Worm (Caenorhabditis elegans) whole organism, young adult: ENCODE data around the gene Y102A5C.4.
"Not testable (repeated sequence)": the region's sequence is repeated elsewhere in the genome, so short reads cannot be mapped to it uniquely, and the experiment has no call there.

ENCODE experiments used
- ZK185.1 ChIP-seq: sonication (generic microtip); optimal IDR thresholded peaks from 2 replicates; lab custom pipeline; 2016; ENCODE audit warnings: mild to moderate bottlenecking, missing genetic modification characterization, missing compliant biosample characterization; ENCODE audit not compliant: poor library complexity, severe bottlenecking
- ama-1 ChIP-seq, 3 experiments: fragments of 150-350 bp in 1 of 3; sonication (generic microtip) in 2 of 3; optimal IDR thresholded peaks; 2 replicates each; lab custom pipeline; 2014 to 2018; ENCODE audit warnings: missing biosample characterization in 2 of 3, missing genetic modification characterization in 2 of 3, missing genetic modification reagents in 2 of 3
- ccch-3 ChIP-seq: fragments of 200-800 bp; sonication (Bioruptor generic); optimal IDR thresholded peaks from 2 replicates; lab custom pipeline; 2018; ENCODE audit warnings: mild to moderate bottlenecking, missing genetic modification characterization, missing compliant biosample characterization
- dpl-1 ChIP-seq: fragments of 150-350 bp; optimal IDR thresholded peaks from 2 replicates; lab custom pipeline; 2014; ENCODE audit warnings: missing biosample characterization, missing genetic modification reagents, missing genetic modification characterization
- gei-17 ChIP-seq: fragments of 200-800 bp; sonication (Bioruptor generic); optimal IDR thresholded peaks from 2 replicates; lab custom pipeline; 2018; ENCODE audit warnings: mild to moderate bottlenecking, missing genetic modification characterization, missing compliant biosample characterization
- hmg-1.2 ChIP-seq: fragments of 200-800 bp; sonication (Bioruptor generic); IDR thresholded peaks from 2 replicates; pipeline ENCODE4 v1.3.6; 2022; ENCODE audit warnings: missing genetic modification reagents, missing genetic modification characterization, missing compliant biosample characterization
- mxl-1 ChIP-seq: sonication (generic microtip); optimal IDR thresholded peaks from 2 replicates; lab custom pipeline; 2016; ENCODE audit warnings: missing genetic modification characterization, missing compliant biosample characterization
- nhr-120 ChIP-seq: fragments of 200-800 bp; sonication (Bioruptor generic); IDR thresholded peaks from 2 replicates; pipeline ENCODE4 v1.3.6; 2022; ENCODE audit warnings: missing genetic modification characterization, missing compliant biosample characterization
- pha-4 ChIP-seq: fragments of 150-350 bp; sonication (generic microtip); optimal IDR thresholded peaks from 2 replicates; lab custom pipeline; 2014; ENCODE audit warnings: missing biosample characterization, missing genetic modification reagents, missing genetic modification characterization
- snpc-4 ChIP-seq, 5 experiments: fragments of 150-350 bp in 1 of 5; sonication (generic microtip) in 4 of 5; optimal IDR thresholded peaks; 2 replicates each; lab custom pipeline; 2014 to 2018; ENCODE audit warnings: missing genetic modification characterization in 5 of 5, missing biosample characterization in 3 of 5, antibody characterized with exemption in 2 of 5, mild to moderate bottlenecking in 2 of 5, missing compliant biosample characterization in 2 of 5, missing genotype in 2 of 5, moderate library complexity in 2 of 5, missing genetic modification reagents in 1 of 5
- ztf-25 ChIP-seq: fragments of 200-800 bp; sonication (Bioruptor generic); IDR thresholded peaks from 2 replicates; pipeline ENCODE4 v1.3.6; 2022; ENCODE audit warnings: missing genetic modification reagents, missing genetic modification characterization, missing compliant biosample characterization

DNA sequence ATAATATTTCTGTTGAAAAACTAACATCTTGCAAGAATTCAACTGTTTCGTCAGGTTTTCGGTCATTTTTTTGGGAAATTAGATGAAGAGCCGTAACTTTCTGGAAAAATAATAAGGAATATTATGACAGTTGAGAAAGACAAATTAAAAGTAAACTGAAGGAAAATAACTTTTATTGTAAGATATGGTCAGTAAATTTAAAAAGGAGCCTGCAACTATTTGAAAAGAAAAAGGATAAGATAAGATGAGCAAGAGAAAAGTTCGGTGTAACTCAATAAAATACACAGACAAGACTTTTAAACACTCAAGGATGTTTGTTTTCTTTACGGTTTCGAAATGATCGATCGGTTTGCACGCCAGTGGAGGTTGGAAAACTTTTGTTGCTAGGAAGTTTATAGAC, 27.6 kb downstream of the Y102A5C.4 start, which contains the start of gene fbxa-111:
- TF ChIP-seq mxl-1 (tag; lab: Kevin White, UChicago); gei-17; ccch-3 (GFP tag; lab: Kevin White, UChicago); snpc-4 (GFP tag; optimal IDR thresholded peaks at IDR 0.05; lab: Kevin White, UChicago); snpc-4 (tag; optimal IDR thresholded peaks at IDR 0.05; lab: Kevin White, UChicago); dpl-1 (GFP tag; lab: Kevin White, UChicago); nhr-120 (GFP tag; lab: Robert Waterston, UW); pha-4 (tag; lab: Kevin White, UChicago); ama-1 (optimal IDR thresholded peaks at IDR 0.05; lab: Kevin White, UChicago); ama-1 (GFP tag; optimal IDR thresholded peaks at IDR 0.05; lab: Kevin White, UChicago); ztf-25; ZK185.1; hmg-1.2 (GFP tag; lab: Robert Waterston, UW): not testable (repeated sequence)
